Worm (Caenorhabditis elegans): Measurements from ENCODE around the gene sdz-8.

- TF ChIP-seq fkh-8 (tag; optimal IDR thresholded peaks at IDR 0.05) = no peak
- TF ChIP-seq lin-35 (GFP tag; optimal IDR thresholded peaks at IDR 0.05) = no peak
- no peak for TF ChIP-seq ztf-11 (tag; optimal IDR thresholded peaks at IDR 0.05)
- no peak for TF ChIP-seq nhr-12 (tag; optimal IDR thresholded peaks at IDR 0.05)
- TF ChIP-seq nhr-11 (tag; optimal IDR thresholded peaks at IDR 0.05) = no peak
- TF ChIP-seq elt-3 (tag; optimal IDR thresholded peaks at IDR 0.05) = no peak
- no peak for TF ChIP-seq nhr-76 (tag; optimal IDR thresholded peaks at IDR 0.05)
Measured at ce11 chrV:11526927-11527491, 11.0 kb upstream of the sdz-8 start.

Data from whole organism, L1 larva.